Worm (Caenorhabditis elegans): ENCODE data around the gene F13A2.4.

ce11 chrV:4398884-4399283 lies 1.1 kb downstream of the F13A2.4 start:
- TF ChIP-seq him-1 (tag; optimal IDR thresholded peaks at IDR 0.05) = no peak
- TF ChIP-seq dao-5 (tag; optimal IDR thresholded peaks at IDR 0.05) = no peak
- TF ChIP-seq W03F9.2 (tag; optimal IDR thresholded peaks at IDR 0.05) = no peak
